Worm (Caenorhabditis elegans) whole organism, late embryonic: ENCODE data around the gene T04F3.3.

Source experiments
- C08G9.2 ChIP-seq: sonication (generic microtip); optimal IDR thresholded peaks from 2 replicates; lab custom pipeline; 2016; ENCODE audit warnings: mild to moderate bottlenecking, missing genetic modification characterization, moderate library complexity, missing compliant biosample characterization
- K02D7.2 ChIP-seq: sonication (generic microtip); optimal IDR thresholded peaks from 2 replicates; lab custom pipeline; 2017; ENCODE audit warnings: mild to moderate bottlenecking, missing genetic modification characterization, missing compliant biosample characterization
- K09A11.1 ChIP-seq: sonication (generic microtip); optimal IDR thresholded peaks from 2 replicates; lab custom pipeline; 2017; ENCODE audit warnings: antibody characterized with exemption, mild to moderate bottlenecking, missing genetic modification characterization, missing compliant biosample characterization; ENCODE audit not compliant: insufficient read depth
- T23F11.4 ChIP-seq: fragments of 200-800 bp; sonication (Bioruptor generic); optimal IDR thresholded peaks from 2 replicates; lab custom pipeline; 2018; ENCODE audit warnings: mild to moderate bottlenecking, missing genetic modification characterization, missing compliant biosample characterization
- ama-1 ChIP-seq: fragments of 150-350 bp; optimal IDR thresholded peaks from 2 replicates; lab custom pipeline; 2014
- ceh-14 ChIP-seq: sonication (generic microtip); optimal IDR thresholded peaks from 2 replicates; lab custom pipeline; 2016; ENCODE audit warnings: missing genotype, missing genetic modification characterization, missing compliant biosample characterization
- ceh-18 ChIP-seq: sonication (generic microtip); optimal IDR thresholded peaks from 2 replicates; lab custom pipeline; 2016; ENCODE audit warnings: missing genetic modification characterization, missing compliant biosample characterization
- ceh-2 ChIP-seq: sonication (generic microtip); optimal IDR thresholded peaks from 2 replicates; lab custom pipeline; 2016; ENCODE audit warnings: missing genotype, missing genetic modification characterization, missing compliant biosample characterization
- ceh-24 ChIP-seq: sonication (generic microtip); optimal IDR thresholded peaks from 2 replicates; lab custom pipeline; 2016; ENCODE audit warnings: mild to moderate bottlenecking, missing genetic modification characterization, missing compliant biosample characterization
- ceh-30 ChIP-seq: fragments of 150-350 bp; optimal IDR thresholded peaks from 2 replicates; lab custom pipeline; 2014; ENCODE audit warnings: missing biosample characterization, missing genetic modification characterization
- ceh-31 ChIP-seq: sonication (generic microtip); optimal IDR thresholded peaks from 2 replicates; lab custom pipeline; 2016; ENCODE audit warnings: missing genetic modification characterization, missing compliant biosample characterization
- ceh-34 ChIP-seq: sonication (generic microtip); optimal IDR thresholded peaks from 2 replicates; lab custom pipeline; 2016; ENCODE audit warnings: mild to moderate bottlenecking, missing genetic modification characterization, missing compliant biosample characterization
- ceh-45 ChIP-seq: fragments of 200-800 bp; sonication (Bioruptor generic); IDR thresholded peaks from 2 replicates; pipeline ENCODE4 v1.3.6; 2022; ENCODE audit warnings: missing genetic modification reagents, missing genetic modification characterization, missing compliant biosample characterization
- ceh-48 ChIP-seq: sonication (generic microtip); optimal IDR thresholded peaks from 2 replicates; lab custom pipeline; 2016; ENCODE audit warnings: missing genetic modification characterization, inconsistent platforms, missing compliant biosample characterization
- ceh-6 ChIP-seq: fragments of 200-800 bp; sonication (Bioruptor generic); optimal IDR thresholded peaks from 2 replicates; lab custom pipeline; 2018; ENCODE audit warnings: mild to moderate bottlenecking, missing genetic modification characterization, missing compliant biosample characterization
- che-1 ChIP-seq: sonication (generic microtip); optimal IDR thresholded peaks from 2 replicates; lab custom pipeline; 2016; ENCODE audit warnings: mild to moderate bottlenecking, missing genetic modification characterization, missing compliant biosample characterization
- dmd-4 ChIP-seq: sonication (generic microtip); optimal IDR thresholded peaks from 2 replicates; lab custom pipeline; 2016; ENCODE audit warnings: borderline replicate concordance, missing genetic modification characterization, missing compliant biosample characterization
- elt-2 ChIP-seq: sonication (generic microtip); optimal IDR thresholded peaks from 2 replicates; lab custom pipeline; 2016; ENCODE audit warnings: missing genetic modification reagents, missing genetic modification characterization, missing compliant biosample characterization
- eyg-1 ChIP-seq: sonication (generic microtip); optimal IDR thresholded peaks from 2 replicates; lab custom pipeline; 2016; ENCODE audit warnings: missing genotype, missing genetic modification characterization, missing compliant biosample characterization
- fax-1 ChIP-seq: sonication (generic microtip); optimal IDR thresholded peaks from 2 replicates; lab custom pipeline; 2016; ENCODE audit warnings: missing genotype, missing genetic modification characterization, missing compliant biosample characterization
- fkh-10 ChIP-seq: fragments of 150-350 bp; optimal IDR thresholded peaks from 2 replicates; lab custom pipeline; 2014; ENCODE audit warnings: missing biosample characterization, missing genetic modification reagents, missing genetic modification characterization
- fkh-6 ChIP-seq: sonication (generic microtip); optimal IDR thresholded peaks from 2 replicates; lab custom pipeline; 2016; ENCODE audit warnings: missing genetic modification characterization, missing compliant biosample characterization
- gmeb-2 ChIP-seq: sonication (generic microtip); optimal IDR thresholded peaks from 2 replicates; lab custom pipeline; 2016; ENCODE audit warnings: missing genetic modification characterization, inconsistent platforms, missing compliant biosample characterization
- hlh-13 ChIP-seq: fragments of 200-800 bp; sonication (Bioruptor generic); optimal IDR thresholded peaks from 2 replicates; lab custom pipeline; 2018; ENCODE audit warnings: mild to moderate bottlenecking, missing genetic modification characterization, missing compliant biosample characterization
- hlh-15 ChIP-seq: sonication (generic microtip); optimal IDR thresholded peaks from 2 replicates; lab custom pipeline; 2016; ENCODE audit warnings: missing genetic modification characterization, missing compliant biosample characterization
- hlh-30 ChIP-seq: sonication (generic microtip); optimal IDR thresholded peaks from 2 replicates; lab custom pipeline; 2017; ENCODE audit warnings: antibody characterized with exemption, missing genetic modification characterization, missing compliant biosample characterization; ENCODE audit not compliant: insufficient read depth
- hlh-8 ChIP-seq: sonication (generic microtip); optimal IDR thresholded peaks from 2 replicates; lab custom pipeline; 2016; ENCODE audit warnings: missing genotype, missing genetic modification characterization, missing compliant biosample characterization
- lim-6 ChIP-seq: sonication (generic microtip); optimal IDR thresholded peaks from 2 replicates; lab custom pipeline; 2016; ENCODE audit warnings: missing genetic modification characterization, missing compliant biosample characterization
- lin-11 ChIP-seq: fragments of 200-800 bp; sonication (Bioruptor generic); optimal IDR thresholded peaks from 2 replicates; lab custom pipeline; 2018; ENCODE audit warnings: mild to moderate bottlenecking, missing genetic modification characterization, missing compliant biosample characterization
- nfya-1 ChIP-seq: sonication (generic microtip); optimal IDR thresholded peaks from 2 replicates; lab custom pipeline; 2017; ENCODE audit warnings: missing genetic modification characterization, mild to moderate bottlenecking, missing compliant biosample characterization, antibody characterized with exemption, moderate library complexity
- nhr-232 ChIP-seq: sonication (generic microtip); optimal IDR thresholded peaks from 2 replicates; lab custom pipeline; 2016; ENCODE audit warnings: missing genetic modification characterization, missing compliant biosample characterization
- npax-4 ChIP-seq: sonication (generic microtip); optimal IDR thresholded peaks from 2 replicates; lab custom pipeline; 2016; ENCODE audit warnings: missing genetic modification characterization, missing compliant biosample characterization
- pat-9 ChIP-seq: fragments of 200-800 bp; sonication (Bioruptor generic); optimal IDR thresholded peaks from 2 replicates; lab custom pipeline; 2018; ENCODE audit warnings: mild to moderate bottlenecking, missing genetic modification characterization, moderate library complexity, missing compliant biosample characterization
- pax-1 ChIP-seq: fragments of 150-350 bp; optimal IDR thresholded peaks from 2 replicates; lab custom pipeline; 2014; ENCODE audit warnings: missing biosample characterization, missing genetic modification characterization
- pqm-1 ChIP-seq: sonication (generic microtip); optimal IDR thresholded peaks from 2 replicates; lab custom pipeline; 2016; ENCODE audit warnings: missing genetic modification characterization, missing compliant biosample characterization
- rnt-1 ChIP-seq: sonication (generic microtip); optimal IDR thresholded peaks from 2 replicates; lab custom pipeline; 2016; ENCODE audit warnings: missing genetic modification characterization, missing compliant biosample characterization
- sdc-2 ChIP-seq: sonication (generic microtip); optimal IDR thresholded peaks from 2 replicates; lab custom pipeline; 2016; ENCODE audit warnings: missing genotype, missing genetic modification characterization, missing compliant biosample characterization
- tbx-2 ChIP-seq: sonication (generic microtip); optimal IDR thresholded peaks from 2 replicates; lab custom pipeline; 2016; ENCODE audit warnings: missing genetic modification characterization, missing compliant biosample characterization
- tbx-7 ChIP-seq: sonication (generic microtip); optimal IDR thresholded peaks from 2 replicates; lab custom pipeline; 2016; ENCODE audit warnings: missing genotype, missing genetic modification characterization, missing compliant biosample characterization
- ttx-3 ChIP-seq: sonication (generic microtip); optimal IDR thresholded peaks from 2 replicates; lab custom pipeline; 2016; ENCODE audit warnings: missing genetic modification reagents, missing genetic modification characterization, missing compliant biosample characterization
- unc-3 ChIP-seq, 2 experiments: fragments of 200-800 bp in 1 of 2; sonication (Bioruptor generic) in 1 of 2; sonication (generic microtip) in 1 of 2; conservative IDR thresholded peaks in 1 of 2; optimal IDR thresholded peaks in 1 of 2; 2 replicates each; pipeline versions ENCODE4 v1.3.6 to Lab custom; 2016 to 2022; ENCODE audit warnings: missing compliant biosample characterization in 2 of 2, missing genetic modification characterization in 2 of 2, missing genetic modification reagents in 1 of 2
- unc-42 ChIP-seq: sonication (generic microtip); optimal IDR thresholded peaks from 2 replicates; lab custom pipeline; 2016; ENCODE audit warnings: missing genotype, missing genetic modification characterization, missing compliant biosample characterization
- unc-55 ChIP-seq: sonication (generic microtip); optimal IDR thresholded peaks from 2 replicates; lab custom pipeline; 2017; ENCODE audit warnings: missing biosample characterization, missing genetic modification reagents, missing genetic modification characterization
- unc-86 ChIP-seq: sonication (generic microtip); optimal IDR thresholded peaks from 2 replicates; lab custom pipeline; 2016; ENCODE audit warnings: missing genetic modification characterization, missing compliant biosample characterization
- zip-5 ChIP-seq: sonication (generic microtip); optimal IDR thresholded peaks from 2 replicates; lab custom pipeline; 2016; ENCODE audit warnings: missing genetic modification characterization, missing compliant biosample characterization

T04F3.3 gene

ce11 chrV:11760371-11760770, 1.6 kb downstream of the T04F3.3 start, which contains the start of gene T04F3.5:
TSS of gene T04F3.5 (plus strand) at chrV:11760671.
- TF ChIP-seq npax-4 (no peak), hlh-13 (GFP tag; lab: Kevin White, UChicago) (no peak), ceh-2 (tag; lab: Kevin White, UChicago) (no peak), nhr-232 (tag; lab: Kevin White, UChicago) (no peak), tbx-2 (tag; lab: Kevin White, UChicago) (no peak), K09A11.1 (no peak), hlh-8 (no peak), eyg-1 (no peak), ceh-34 (tag; lab: Kevin White, UChicago) (no peak), pax-1 (tag; lab: Kevin White, UChicago) (no peak), ceh-48 (tag; lab: Kevin White, UChicago) (no peak), K02D7.2 (tag; lab: Kevin White, UChicago) (no peak), hlh-30 (no peak), ceh-18 (tag; lab: Kevin White, UChicago) (no peak)

DNA sequence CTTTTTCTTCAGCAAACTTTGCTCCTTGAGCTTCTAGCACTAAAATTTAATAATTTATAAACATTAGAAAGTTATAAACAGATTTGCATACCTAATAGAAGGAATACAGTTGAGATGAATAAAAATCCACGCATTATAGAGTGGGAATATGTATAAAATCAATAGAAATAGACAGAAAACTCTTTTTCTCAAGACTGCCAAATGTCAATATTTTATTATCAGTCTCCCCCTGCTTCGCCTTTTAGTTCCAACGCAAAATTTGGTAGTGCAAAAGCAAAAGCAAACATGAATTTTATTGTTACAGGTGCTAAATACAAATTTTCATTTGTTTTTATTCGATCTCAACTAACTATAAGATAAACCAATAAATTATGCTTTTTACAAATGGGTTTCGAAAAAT, 4.1 kb downstream of the T04F3.3 start, which contains the start of gene T04F3.4:
TSS of gene T04F3.4 (minus strand) at position 187 of the 400 bp plus-strand sequence.
- no peak for TF ChIP-seq unc-86 (tag; lab: Kevin White, UChicago)
- no peak for TF ChIP-seq nfya-1 (tag; lab: Kevin White, UChicago)
- no peak for TF ChIP-seq elt-2 (tag; lab: Kevin White, UChicago)
- no peak for TF ChIP-seq ama-1 (lab: Kevin White, UChicago)
- no peak for TF ChIP-seq ceh-45
- no peak for TF ChIP-seq C08G9.2 (tag; lab: Kevin White, UChicago)
- TF ChIP-seq tbx-2 (tag; lab: Kevin White, UChicago), result no peak
- TF ChIP-seq ceh-14 (tag; lab: Kevin White, UChicago), result no peak
- TF ChIP-seq ceh-18 (tag; lab: Kevin White, UChicago), result no peak
- no peak for TF ChIP-seq gmeb-2
- TF ChIP-seq unc-3 (GFP tag; conservative IDR thresholded peaks at IDR 0.05; lab: Robert Waterston, UW), result no peak
- TF ChIP-seq unc-3 (tag; optimal IDR thresholded peaks at IDR 0.05; lab: Kevin White, UChicago), result no peak
- TF ChIP-seq zip-5 (tag; lab: Kevin White, UChicago), result no peak
- TF ChIP-seq nhr-232 (tag; lab: Kevin White, UChicago), result no peak

- TF ChIP-seq pax-1 (tag; lab: Kevin White, UChicago), result peak; percentile 35
- TF ChIP-seq fax-1 (tag; lab: Kevin White, UChicago), result no peak
- TF ChIP-seq che-1 (tag; lab: Kevin White, UChicago), result no peak
- TF ChIP-seq ceh-34 (tag; lab: Kevin White, UChicago), result peak; percentile 44
- TF ChIP-seq tbx-2 (tag; lab: Kevin White, UChicago), result peak; percentile 35
- TF ChIP-seq nfya-1 (tag; lab: Kevin White, UChicago), result peak; percentile 81
- TF ChIP-seq ceh-24 (tag; lab: Kevin White, UChicago), result no peak
- no peak for TF ChIP-seq gmeb-2
- TF ChIP-seq unc-42, result peak; percentile 70
- TF ChIP-seq dmd-4 (tag; lab: Kevin White, UChicago), result no peak
- TF ChIP-seq ceh-31 (tag; lab: Kevin White, UChicago), result peak; percentile 43
- no peak for TF ChIP-seq ceh-2 (tag; lab: Kevin White, UChicago)
- no peak for TF ChIP-seq unc-86 (tag; lab: Kevin White, UChicago)
- no peak for TF ChIP-seq ceh-14 (tag; lab: Kevin White, UChicago)
- peak; percentile 41 for TF ChIP-seq ceh-48 (tag; lab: Kevin White, UChicago)
- no peak for TF ChIP-seq pqm-1
- TF ChIP-seq hlh-8, result no peak
- no peak for TF ChIP-seq ceh-6 (GFP tag; lab: Kevin White, UChicago)
- no peak for TF ChIP-seq hlh-30
- no peak for TF ChIP-seq hlh-15 (tag; lab: Kevin White, UChicago)
- TF ChIP-seq C08G9.2 (tag; lab: Kevin White, UChicago), result no peak
- TF ChIP-seq tbx-7, result no peak
- TF ChIP-seq lim-6 (tag; lab: Kevin White, UChicago), result no peak
- TF ChIP-seq ttx-3, result no peak
- TF ChIP-seq ama-1 (lab: Kevin White, UChicago), result no peak
- no peak for TF ChIP-seq pat-9
- TF ChIP-seq ceh-30, result peak; percentile 74
- TF ChIP-seq rnt-1 (tag; lab: Kevin White, UChicago), result peak; percentile 19
- TF ChIP-seq unc-55 (GFP tag; lab: Kevin White, UChicago), result no peak
- no peak for TF ChIP-seq fkh-6 (tag; lab: Kevin White, UChicago)
- TF ChIP-seq T23F11.4, result no peak
- no peak for TF ChIP-seq lin-11
- TF ChIP-seq sdc-2, result no peak
- TF ChIP-seq elt-2 (tag; lab: Kevin White, UChicago), result no peak
- TF ChIP-seq fkh-10 (GFP tag; lab: Kevin White, UChicago), result no peak
- no peak for TF ChIP-seq K02D7.2 (tag; lab: Kevin White, UChicago)
Measured at ce11 chrV:11764373-11764954, 5.7 kb downstream of the T04F3.3 start, which contains the start of the genes F55A11.1 and syx-5. TSS of gene F55A11.1 (minus strand) at chrV:11764385. TSS of gene syx-5 (plus strand) at chrV:11764904.
